Worm (Caenorhabditis elegans): Measurements from ENCODE around the gene C41C4.9.

C41C4.9 gene

DNA sequence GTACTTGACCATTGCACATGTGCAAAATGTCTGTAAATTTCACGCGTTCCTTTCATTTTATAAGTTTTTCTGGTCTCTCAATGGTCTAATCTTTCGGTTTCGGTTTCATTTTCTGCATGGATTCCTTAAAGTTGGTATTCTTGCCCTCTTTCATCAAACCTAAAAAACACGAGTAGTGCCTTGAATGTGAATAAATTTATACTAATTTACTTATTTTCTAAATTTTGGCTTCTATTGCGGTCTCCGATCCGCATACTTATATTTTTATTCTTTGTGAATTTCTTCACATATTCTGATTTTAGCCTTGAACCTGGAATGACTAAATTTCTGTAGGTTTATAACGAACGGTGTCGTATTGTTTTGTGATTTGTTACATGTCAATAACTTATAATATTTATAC, 41.5 kb upstream of the C41C4.9 start, which contains the start of gene pdha-1:
pdha-1 (plus strand) TSS at position 301 of the 400 bp plus-strand sequence.
- TF ChIP-seq crh-2 (tag; optimal IDR thresholded peaks at IDR 0.05) (no peak), fos-1 (tag; optimal IDR thresholded peaks at IDR 0.05) (no peak), ztf-1 (GFP tag; conservative IDR thresholded peaks at IDR 0.05) (no peak), blmp-1 (tag; optimal IDR thresholded peaks at IDR 0.05; ENCODE audit: insufficient read depth) (no peak), mab-5 (tag; optimal IDR thresholded peaks at IDR 0.05) (no peak), egl-27 (tag; optimal IDR thresholded peaks at IDR 0.05) (no peak), nhr-6 (tag; optimal IDR thresholded peaks at IDR 0.05) (no peak)

DNA sequence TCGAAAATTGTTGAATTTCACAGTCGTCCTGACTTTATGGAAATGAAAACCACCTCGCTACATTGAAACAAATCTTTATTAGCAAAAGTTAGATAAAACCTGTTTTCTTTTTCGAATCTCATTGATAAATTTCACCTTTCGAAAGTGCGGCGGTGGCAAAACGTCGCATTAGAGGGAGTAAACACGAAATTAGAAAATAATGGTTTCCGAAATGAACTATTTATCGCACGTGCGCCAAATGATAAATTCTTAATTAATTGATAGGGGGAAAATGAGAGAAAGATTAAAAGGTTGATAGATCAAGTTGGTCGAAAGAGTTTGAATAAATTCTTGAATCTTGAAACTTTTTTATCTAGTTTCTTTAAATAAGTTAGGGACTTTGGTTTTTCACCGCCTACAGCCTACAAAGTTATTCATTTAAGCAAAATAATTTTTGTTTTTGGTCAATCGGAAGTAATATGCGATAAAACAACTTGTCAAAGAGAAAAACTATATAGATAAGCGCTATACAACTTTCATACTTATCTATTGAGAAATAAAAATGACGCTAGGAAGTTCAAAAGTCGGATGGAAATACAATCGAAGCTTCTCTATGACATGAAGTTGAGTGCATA, 36.3 kb upstream of the C41C4.9 start:
- no peak for TF ChIP-seq lin-13 (GFP tag; optimal IDR thresholded peaks at IDR 0.05)
- TF ChIP-seq zag-1 (tag; optimal IDR thresholded peaks at IDR 0.05), result no peak
- no peak for TF ChIP-seq nhr-237 (tag; optimal IDR thresholded peaks at IDR 0.05)
- peak; percentile 53 for TF ChIP-seq sma-9 (GFP tag; optimal IDR thresholded peaks at IDR 0.05)
- no peak for TF ChIP-seq sma-9 (tag; optimal IDR thresholded peaks at IDR 0.05)
- peak; percentile 52 for TF ChIP-seq blmp-1 (tag; optimal IDR thresholded peaks at IDR 0.05; ENCODE audit: insufficient read depth)
- peak; percentile 46 for TF ChIP-seq sma-3 (GFP tag; optimal IDR thresholded peaks at IDR 0.05)
- TF ChIP-seq crh-2 (tag; optimal IDR thresholded peaks at IDR 0.05), result peak; percentile 33
- TF ChIP-seq nhr-21 (tag; optimal IDR thresholded peaks at IDR 0.05), result peak; percentile 30
- peak; percentile 36 for TF ChIP-seq fos-1 (tag; optimal IDR thresholded peaks at IDR 0.05)

DNA sequence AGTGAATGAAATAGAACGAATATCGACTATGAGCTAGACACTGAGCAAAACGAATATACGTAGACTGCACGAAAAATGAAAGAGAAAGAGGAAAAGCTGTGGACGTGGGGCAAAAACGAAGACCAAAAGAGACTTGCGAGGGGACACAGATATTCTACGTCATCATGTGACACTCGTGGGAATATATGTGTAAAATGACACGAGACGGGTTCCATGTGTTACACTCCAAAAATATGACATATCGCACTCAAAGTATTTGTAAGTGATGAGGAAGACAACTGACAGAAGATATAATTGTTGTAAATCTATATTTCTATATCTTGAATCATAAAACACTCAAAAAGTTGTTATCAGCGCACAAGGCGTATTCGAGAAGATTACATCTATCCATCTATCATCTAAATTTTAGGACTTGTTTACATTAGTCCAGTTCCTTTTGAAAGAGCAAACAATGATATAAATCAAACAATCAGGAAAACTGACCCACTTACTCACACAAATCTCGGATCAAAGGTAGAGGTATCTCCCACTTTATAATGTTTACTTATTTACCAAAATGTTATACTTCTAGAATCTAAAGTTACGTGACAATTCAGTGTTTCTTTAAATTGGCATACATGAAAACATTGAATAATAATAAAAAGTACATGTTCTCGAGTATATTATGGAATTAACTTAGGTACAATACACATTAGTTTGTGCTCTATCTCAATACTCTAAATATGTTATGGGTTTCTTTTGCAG, 35.5 kb upstream of the C41C4.9 start:
- TF ChIP-seq blmp-1 (tag; optimal IDR thresholded peaks at IDR 0.05; ENCODE audit: insufficient read depth), result peak; percentile 39
- TF ChIP-seq mab-5 (tag; optimal IDR thresholded peaks at IDR 0.05), result peak; percentile 48
- peak; percentile 63 for TF ChIP-seq unc-62 (GFP tag; optimal IDR thresholded peaks at IDR 0.05)
- peak; percentile 26 for TF ChIP-seq fos-1 (tag; optimal IDR thresholded peaks at IDR 0.05)
- TF ChIP-seq lsy-2 (tag; optimal IDR thresholded peaks at IDR 0.05), result peak in 1 of 2 experiments; percentile 80
- peak; percentile 76 for TF ChIP-seq F13H6.1 (tag; optimal IDR thresholded peaks at IDR 0.05)
- TF ChIP-seq zag-1 (tag; optimal IDR thresholded peaks at IDR 0.05), result peak; percentile 53
- no peak for TF ChIP-seq ztf-1 (GFP tag; conservative IDR thresholded peaks at IDR 0.05)
- TF ChIP-seq ztf-4 (tag; optimal IDR thresholded peaks at IDR 0.05), result peak; percentile 18
- peak in 1 of 2 experiments; percentile 83 for TF ChIP-seq mdl-1 (tag; optimal IDR thresholded peaks at IDR 0.05)
- TF ChIP-seq snpc-4 (tag; optimal IDR thresholded peaks at IDR 0.05), result peak; percentile 38
- peak; percentile 3 for TF ChIP-seq egl-27 (tag; optimal IDR thresholded peaks at IDR 0.05)
- TF ChIP-seq ama-1 (optimal IDR thresholded peaks at IDR 0.05), result no peak
- TF ChIP-seq nhr-129 (tag; optimal IDR thresholded peaks at IDR 0.05), result peak; percentile 80
- no peak for TF ChIP-seq ceh-16 (tag; optimal IDR thresholded peaks at IDR 0.05)
- TF ChIP-seq aly-2 (tag; optimal IDR thresholded peaks at IDR 0.05), result no peak
- peak; percentile 81 for TF ChIP-seq C34F6.9 (tag; optimal IDR thresholded peaks at IDR 0.05)
- peak; percentile 91 for TF ChIP-seq sma-9 (GFP tag; optimal IDR thresholded peaks at IDR 0.05)
- no peak for TF ChIP-seq sma-9 (tag; optimal IDR thresholded peaks at IDR 0.05)
- no peak for TF ChIP-seq unc-39 (tag; optimal IDR thresholded peaks at IDR 0.05)
- TF ChIP-seq nhr-6 (tag; optimal IDR thresholded peaks at IDR 0.05), result peak; percentile 45
- peak; percentile 45 for TF ChIP-seq unc-55 (GFP tag; optimal IDR thresholded peaks at IDR 0.05)
- TF ChIP-seq nhr-25 (tag; optimal IDR thresholded peaks at IDR 0.05), result peak; percentile 63
- TF ChIP-seq nhr-21 (tag; optimal IDR thresholded peaks at IDR 0.05), result peak; percentile 76
- TF ChIP-seq dmd-4 (tag; optimal IDR thresholded peaks at IDR 0.05), result no peak
- TF ChIP-seq elt-1 (tag; optimal IDR thresholded peaks at IDR 0.05), result no peak
- TF ChIP-seq crh-2 (tag; optimal IDR thresholded peaks at IDR 0.05), result peak; percentile 77
- no peak for TF ChIP-seq nhr-10 (tag; optimal IDR thresholded peaks at IDR 0.05)
- peak; percentile 11 for TF ChIP-seq lin-13 (GFP tag; optimal IDR thresholded peaks at IDR 0.05)
- no peak for TF ChIP-seq ceh-82 (tag; optimal IDR thresholded peaks at IDR 0.05)
- TF ChIP-seq mbf-1 (tag; optimal IDR thresholded peaks at IDR 0.05), result no peak
- no peak for TF ChIP-seq nhr-11 (tag; optimal IDR thresholded peaks at IDR 0.05)

DNA sequence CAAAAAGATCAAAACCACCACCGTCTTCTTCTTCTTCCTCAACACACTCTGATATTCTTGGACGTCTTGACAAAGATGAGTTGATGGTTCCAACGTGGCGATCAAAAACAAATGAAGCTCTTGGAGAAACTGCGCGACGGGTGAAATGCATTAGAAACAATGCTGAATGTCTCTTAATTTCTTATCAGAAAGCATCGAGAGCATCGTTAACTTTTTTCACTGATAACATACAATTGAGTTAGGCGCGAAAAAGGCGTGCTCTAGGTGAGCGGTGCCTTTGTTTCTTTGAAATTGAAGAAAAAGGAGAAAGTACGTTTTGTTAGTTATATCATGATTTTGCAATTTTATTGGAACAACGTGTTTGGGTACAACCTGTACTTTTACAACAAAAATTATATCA, 34.2 kb upstream of the C41C4.9 start, which contains the start of gene gpcp-2:
gpcp-2 (minus strand) TSS at position 153 of the 400 bp plus-strand sequence.
- TF ChIP-seq mbf-1 (tag; optimal IDR thresholded peaks at IDR 0.05) (no peak), fos-1 (tag; optimal IDR thresholded peaks at IDR 0.05) (peak; percentile 39)

Data from whole organism, L2 larva.